Fruit fly (Drosophila melanogaster) whole organism, pupa: ENCODE data around the gene U2af38.
A peak's percentile ranks its signal among the peaks of the same experiment; 100 is the strongest.

Source experiments
- CG10348 ChIP-seq: fragments of 200-800 bp; sonication (Bioruptor generic); IDR thresholded peaks from 2 replicates; pipeline ENCODE4 v1.3.6; 2022; ENCODE audit warnings: missing biosample characterization, missing genetic modification characterization
- CG12605 ChIP-seq: fragments of 200-800 bp; sonication (Bioruptor generic); IDR thresholded peaks from 2 replicates; pipeline ENCODE4 v1.3.6; 2022; ENCODE audit warnings: missing biosample characterization, missing genetic modification characterization
- CG13204 ChIP-seq: fragments of 200-800 bp; sonication (Bioruptor generic); optimal IDR thresholded peaks from 2 replicates; lab custom pipeline; 2018; ENCODE audit warnings: missing biosample characterization, mild to moderate bottlenecking, missing genetic modification characterization, moderate library complexity
- CG14655 ChIP-seq: fragments of 200-800 bp; sonication (Bioruptor generic); optimal IDR thresholded peaks from 3 replicates; lab custom pipeline; 2017; ENCODE audit warnings: mild to moderate bottlenecking, missing biosample characterization, missing genetic modification reagents, missing genetic modification characterization
- CG15710 ChIP-seq: fragments of 200-800 bp; sonication (Bioruptor generic); optimal IDR thresholded peaks from 2 replicates; lab custom pipeline; 2018; ENCODE audit warnings: missing biosample characterization, mild to moderate bottlenecking, missing genetic modification characterization, moderate library complexity
- CG17806 ChIP-seq: fragments of 200-800 bp; sonication (Bioruptor generic); optimal IDR thresholded peaks from 2 replicates; lab custom pipeline; 2018; ENCODE audit warnings: missing biosample characterization, mild to moderate bottlenecking, missing genetic modification characterization, moderate library complexity
- CG32121 ChIP-seq: fragments of 200-800 bp; sonication (Bioruptor generic); IDR thresholded peaks from 2 replicates; pipeline ENCODE4 v1.3.6; 2022; ENCODE audit warnings: missing biosample characterization, missing genetic modification characterization
- CG34367 ChIP-seq: fragments of 200-800 bp; sonication (Bioruptor generic); optimal IDR thresholded peaks from 2 replicates; lab custom pipeline; 2018; ENCODE audit warnings: missing biosample characterization, mild to moderate bottlenecking, missing genetic modification characterization
- CG4496 ChIP-seq: fragments of 200-800 bp; sonication (Bioruptor generic); IDR thresholded peaks from 3 replicates; pipeline ENCODE4 v1.3.6; 2022; ENCODE audit warnings: missing biosample characterization, missing genetic modification characterization
- CG8159 ChIP-seq: fragments of 200-800 bp; sonication (Bioruptor generic); optimal IDR thresholded peaks from 3 replicates; lab custom pipeline; 2018; ENCODE audit warnings: missing biosample characterization, mild to moderate bottlenecking, missing genetic modification characterization, moderate library complexity
- CG8301 ChIP-seq: fragments of 200-800 bp; sonication (Bioruptor generic); optimal IDR thresholded peaks from 2 replicates; lab custom pipeline; 2018; ENCODE audit warnings: missing biosample characterization, mild to moderate bottlenecking, missing genetic modification characterization
- CG9948 ChIP-seq: fragments of 200-800 bp; sonication (Bioruptor generic); optimal IDR thresholded peaks from 2 replicates; lab custom pipeline; 2018; ENCODE audit warnings: missing biosample characterization, mild to moderate bottlenecking, missing genetic modification characterization, moderate library complexity
- D1 ChIP-seq: fragments of 200-800 bp; sonication (Bioruptor generic); optimal IDR thresholded peaks from 2 replicates; lab custom pipeline; 2018; ENCODE audit warnings: missing biosample characterization, mild to moderate bottlenecking, missing genetic modification characterization, moderate library complexity
- EcR ChIP-seq: fragments of 200-800 bp; sonication (Bioruptor generic); optimal IDR thresholded peaks from 3 replicates; lab custom pipeline; 2019; ENCODE audit warnings: missing biosample characterization, missing genetic modification characterization, mild to moderate bottlenecking, moderate library complexity, missing genetic modification reagents
- Ets98B ChIP-seq: fragments of 200-800 bp; sonication (Bioruptor generic); IDR thresholded peaks from 2 replicates; pipeline ENCODE4 v1.3.6; 2022; ENCODE audit warnings: missing biosample characterization, missing genetic modification characterization
- Pif1A ChIP-seq: fragments of 200-800 bp; sonication (Bioruptor generic); optimal IDR thresholded peaks from 3 replicates; lab custom pipeline; 2016; ENCODE audit warnings: missing biosample characterization, missing genetic modification characterization
- Pif1B ChIP-seq: fragments of 200-800 bp; sonication (Bioruptor generic); optimal IDR thresholded peaks from 3 replicates; lab custom pipeline; 2016; ENCODE audit warnings: missing biosample characterization, missing genetic modification characterization
- Snoo ChIP-seq: fragments of 200-800 bp; sonication (Bioruptor generic); optimal IDR thresholded peaks from 3 replicates; lab custom pipeline; 2017; ENCODE audit warnings: missing biosample characterization, mild to moderate bottlenecking, missing genetic modification characterization, inconsistent platforms
- fd96Ca ChIP-seq: fragments of 200-800 bp; sonication (Bioruptor generic); IDR thresholded peaks from 3 replicates; pipeline ENCODE4 v1.3.6; 2022; ENCODE audit warnings: missing biosample characterization, missing genetic modification characterization
- gl ChIP-seq: fragments of 200-800 bp; sonication (Bioruptor generic); optimal IDR thresholded peaks from 2 replicates; lab custom pipeline; 2018; ENCODE audit warnings: missing biosample characterization, mild to moderate bottlenecking, missing genetic modification characterization
- rn ChIP-seq: fragments of 200-800 bp; sonication (Bioruptor generic); IDR thresholded peaks from 2 replicates; pipeline ENCODE4 v1.3.6; 2022; ENCODE audit warnings: missing biosample characterization, missing genetic modification characterization

Gene U2af38

dm6 chr2L:290949-291348, 3.5 kb downstream of the U2af38 start:
- TF ChIP-seq CG13204 (GFP tag; lab: Kevin White, UChicago) = no peak
- no peak for TF ChIP-seq CG32121 (GFP tag; lab: Robert Waterston, UW)
- TF ChIP-seq CG12605 = no peak
- no peak for TF ChIP-seq CG14655 (GFP tag; lab: Kevin White, UChicago)
- TF ChIP-seq CG17806 = no peak
- TF ChIP-seq EcR = no peak
- TF ChIP-seq fd96Ca (GFP tag; lab: Robert Waterston, UW) = no peak
- no peak for TF ChIP-seq Pif1A (GFP tag; lab: Kevin White, UChicago)
- TF ChIP-seq CG15710 = no peak

dm6 chr2L:290373-290772, 4.1 kb downstream of the U2af38 start:
- TF ChIP-seq CG17806 (no peak), EcR (peak; percentile 73), gl (tag; lab: Kevin White, UChicago) (no peak)

dm6 chr2L:289044-289443, 5.4 kb downstream of the U2af38 start, which contains the start of gene Amnionless:
Gene Amnionless, minus strand, starts transcription at chr2L:289144.
- TF ChIP-seq gl (tag; lab: Kevin White, UChicago) = no peak
- no peak for TF ChIP-seq CG9948
- no peak for TF ChIP-seq CG8301 (tag; lab: Kevin White, UChicago)
- TF ChIP-seq CG8159 (tag; lab: Kevin White, UChicago) = no peak
- no peak for TF ChIP-seq Pif1A (GFP tag; lab: Kevin White, UChicago)
- TF ChIP-seq EcR = no peak
- TF ChIP-seq fd96Ca (GFP tag; lab: Robert Waterston, UW) = no peak
- TF ChIP-seq Ets98B (GFP tag; lab: Robert Waterston, UW) = no peak
- no peak for TF ChIP-seq D1 (tag; lab: Kevin White, UChicago)

- TF ChIP-seq CG9948 (peak; percentile 32), CG13204 (GFP tag; lab: Kevin White, UChicago) (peak; percentile 59), Snoo (tag; lab: Kevin White, UChicago) (peak; percentile 76), rn (GFP tag; lab: Robert Waterston, UW) (no peak), Pif1B (GFP tag; lab: Kevin White, UChicago) (peak; percentile 64), EcR (peak; percentile 20), CG34367 (tag; lab: Kevin White, UChicago) (peak; percentile 38), CG8159 (tag; lab: Kevin White, UChicago) (peak; percentile 70), D1 (tag; lab: Kevin White, UChicago) (no peak), CG4496 (peak; percentile 81), Ets98B (GFP tag; lab: Robert Waterston, UW) (peak; percentile 79), gl (tag; lab: Kevin White, UChicago) (peak; percentile 77), Pif1A (GFP tag; lab: Kevin White, UChicago) (peak; percentile 73), CG32121 (GFP tag; lab: Robert Waterston, UW) (peak; percentile 49), CG8301 (tag; lab: Kevin White, UChicago) (peak; percentile 52), CG15710 (peak; percentile 52), CG10348 (GFP tag; lab: Robert Waterston, UW) (no peak), CG12605 (peak; percentile 61), fd96Ca (GFP tag; lab: Robert Waterston, UW) (peak; percentile 60; the same call in 2 of the 3 replicates), CG14655 (GFP tag; lab: Kevin White, UChicago) (no peak), CG17806 (peak; percentile 56)
Observed at dm6 chr2L:286421-286820, 8.1 kb downstream of the U2af38 start.

dm6 chr2L:285596-286023, 8.9 kb downstream of the U2af38 start:
- no peak for TF ChIP-seq Pif1B (GFP tag; lab: Kevin White, UChicago)
- TF ChIP-seq Snoo (tag; lab: Kevin White, UChicago) = peak; percentile 49
- TF ChIP-seq CG8159 (tag; lab: Kevin White, UChicago) = peak; percentile 48
- no peak for TF ChIP-seq CG34367 (tag; lab: Kevin White, UChicago)
- TF ChIP-seq CG4496 = peak; percentile 79
- TF ChIP-seq Ets98B (GFP tag; lab: Robert Waterston, UW) = peak; percentile 28
- no peak for TF ChIP-seq rn (GFP tag; lab: Robert Waterston, UW)
- TF ChIP-seq CG12605 = peak; percentile 26; the same call in 1 of the 2 replicates
- peak; percentile 41 for TF ChIP-seq CG9948

dm6 chr2L:283071-283482, 11.4 kb downstream of the U2af38 start, which contains the start of gene CG11601:
Gene CG11601, minus strand, starts transcription at chr2L:283269.
- TF ChIP-seq rn (GFP tag; lab: Robert Waterston, UW) (no peak), EcR (peak; percentile 89), Snoo (tag; lab: Kevin White, UChicago) (peak; percentile 18), Ets98B (GFP tag; lab: Robert Waterston, UW) (peak; percentile 43; the same call in 1 of the 2 replicates), CG17806 (peak; percentile 10), CG15710 (peak; percentile 20), gl (tag; lab: Kevin White, UChicago) (peak; percentile 48), CG4496 (peak; percentile 66), CG14655 (GFP tag; lab: Kevin White, UChicago) (no peak), CG9948 (no peak), CG8301 (tag; lab: Kevin White, UChicago) (no peak), fd96Ca (GFP tag; lab: Robert Waterston, UW) (peak; percentile 59; the same call in 1 of the 3 replicates), CG32121 (GFP tag; lab: Robert Waterston, UW) (0 out of 2 replicates have a peak, but pooled peaks have one; percentile 31), CG34367 (tag; lab: Kevin White, UChicago) (peak; percentile 18)
